Worm (Caenorhabditis elegans): ENCODE results near the gene ZK632.2.

- no peak for TF ChIP-seq pha-4 (tag; optimal IDR thresholded peaks at IDR 0.05)
- no peak for TF ChIP-seq unc-55 (GFP tag; optimal IDR thresholded peaks at IDR 0.05)
- TF ChIP-seq F13H6.1 (tag; optimal IDR thresholded peaks at IDR 0.05) = no peak
- TF ChIP-seq pqm-1 (tag; optimal IDR thresholded peaks at IDR 0.05) = no peak
- TF ChIP-seq ztf-16 (tag; optimal IDR thresholded peaks at IDR 0.05) = no peak
- no peak for TF ChIP-seq pag-3 (tag; optimal IDR thresholded peaks at IDR 0.05; ENCODE audit: borderline replicate concordance)
- TF ChIP-seq ceh-2 (tag; optimal IDR thresholded peaks at IDR 0.05) = no peak
- no peak for TF ChIP-seq rnt-1 (tag; optimal IDR thresholded peaks at IDR 0.05)
- TF ChIP-seq madf-2 (tag; optimal IDR thresholded peaks at IDR 0.05) = no peak
- TF ChIP-seq ceh-31 (tag; optimal IDR thresholded peaks at IDR 0.05) = no peak
- no peak for TF ChIP-seq syd-9 (tag; optimal IDR thresholded peaks at IDR 0.05)
- no peak for TF ChIP-seq ceh-48 (tag; optimal IDR thresholded peaks at IDR 0.05)
These were observed 49.7 kb downstream of the ZK632.2 start for ce11 chrIII:9848603-9849002.
